Worm (Caenorhabditis elegans): ENCODE measurements around the gene F45E1.4.
A peak's percentile ranks its signal among the peaks of the same experiment; 100 is the strongest.

Gene F45E1.4

ce11 chrX:8027509-8027908 lies 41.7 kb downstream of the F45E1.4 start:
- TF ChIP-seq ceh-28 (tag; optimal IDR thresholded peaks at IDR 0.05) (no peak), nhr-48 (tag; optimal IDR thresholded peaks at IDR 0.05) (no peak)

- TF ChIP-seq ZK337.2 (GFP tag; IDR thresholded peaks at IDR 0.05) (no peak), nhr-6 (tag; optimal IDR thresholded peaks at IDR 0.05) (peak; percentile 77), nhr-102 (tag; optimal IDR thresholded peaks at IDR 0.05) (peak; percentile 26), dmd-6 (GFP tag; IDR thresholded peaks at IDR 0.05) (peak; percentile 52), dmd-9 (GFP tag; IDR thresholded peaks at IDR 0.05) (0 out of 2 replicates have a peak, but pooled peaks have one; percentile 11), hmg-1.1 (GFP tag; IDR thresholded peaks at IDR 0.05) (peak; percentile 78), lin-29 (GFP tag; IDR thresholded peaks at IDR 0.05) (0 out of 2 replicates have a peak, but pooled peaks have one; percentile 18), tra-1 (GFP tag; IDR thresholded peaks at IDR 0.05) (0 out of 2 replicates have a peak, but pooled peaks have one; percentile 61), cey-2 (tag; optimal IDR thresholded peaks at IDR 0.05; ENCODE audit: borderline replicate concordance, insufficient read depth) (no peak), daf-16 (GFP tag; optimal IDR thresholded peaks at IDR 0.05) (no peak), daf-16 (tag; optimal IDR thresholded peaks at IDR 0.05) (peak; percentile 56), zfp-3 (GFP tag; conservative IDR thresholded peaks at IDR 0.05) (0 out of 2 replicates have a peak, but pooled peaks have one; percentile 54), T20F7.1 (GFP tag; optimal IDR thresholded peaks at IDR 0.05) (peak; percentile 44), vab-7 (GFP tag; IDR thresholded peaks at IDR 0.05) (peak; percentile 45; the same call in 1 of the 2 replicates), T26A8.4 (GFP tag; IDR thresholded peaks at IDR 0.05) (0 out of 2 replicates have a peak, but pooled peaks have one; percentile 42), mep-1 (tag; optimal IDR thresholded peaks at IDR 0.05) (peak; percentile 85), mes-2 (tag; optimal IDR thresholded peaks at IDR 0.05; ENCODE audit: poor library complexity, severe bottlenecking) (peak; percentile 65), F44E2.7 (GFP tag; IDR thresholded peaks at IDR 0.05) (no peak), zfp-2 (tag; optimal IDR thresholded peaks at IDR 0.05) (no peak), unc-62 (GFP tag; optimal IDR thresholded peaks at IDR 0.05 in 1 of 2) (peak in 1 of 2 experiments; percentile 32), unc-62 (tag; optimal IDR thresholded peaks at IDR 0.05) (no peak), mdl-1 (tag; optimal IDR thresholded peaks at IDR 0.05) (peak in 1 of 2 experiments; percentile 73), nhr-11 (tag; optimal IDR thresholded peaks at IDR 0.05) (peak; percentile 65), dpl-1 (GFP tag; optimal IDR thresholded peaks at IDR 0.05) (peak; percentile 37), ceh-20 (GFP tag; IDR thresholded peaks at IDR 0.05) (peak; percentile 80), ceh-44 (GFP tag; IDR thresholded peaks at IDR 0.05) (0 out of 2 replicates have a peak, but pooled peaks have one; percentile 42), pha-4 (GFP tag; IDR thresholded peaks at IDR 0.05) (0 out of 2 replicates have a peak, but pooled peaks have one; percentile 19), pha-4 (tag; optimal IDR thresholded peaks at IDR 0.05) (peak; percentile 25), nhr-10 (tag; optimal IDR thresholded peaks at IDR 0.05) (peak; percentile 20), snpc-4 (tag; optimal IDR thresholded peaks at IDR 0.05) (no peak), hif-1 (tag; optimal IDR thresholded peaks at IDR 0.05) (peak in 1 of 2 experiments; percentile 46), rbr-2 (tag; optimal IDR thresholded peaks at IDR 0.05) (peak; percentile 69), spr-3 (GFP tag; optimal IDR thresholded peaks at IDR 0.05) (no peak), mxl-3 (GFP tag; optimal IDR thresholded peaks at IDR 0.05) (peak; percentile 88), hlh-11 (tag; optimal IDR thresholded peaks at IDR 0.05) (peak; percentile 88), nhr-28 (tag; optimal IDR thresholded peaks at IDR 0.05) (peak; percentile 69), dve-1 (tag; optimal IDR thresholded peaks at IDR 0.05; ENCODE audit: insufficient read depth) (peak; percentile 64), nhr-48 (tag; optimal IDR thresholded peaks at IDR 0.05) (peak; percentile 26), nhr-25 (tag; optimal IDR thresholded peaks at IDR 0.05; ENCODE audit: borderline replicate concordance, insufficient read depth) (peak; percentile 61), mdt-29 (GFP tag; IDR thresholded peaks at IDR 0.05) (no peak), lsy-2 (tag; optimal IDR thresholded peaks at IDR 0.05) (peak in 1 of 2 experiments; percentile 73), jun-1 (tag; optimal IDR thresholded peaks at IDR 0.05) (no peak), fos-1 (tag; optimal IDR thresholded peaks at IDR 0.05) (no peak), lin-13 (GFP tag; optimal IDR thresholded peaks at IDR 0.05) (peak; percentile 5), ctbp-1 (GFP tag; IDR thresholded peaks at IDR 0.05) (peak; percentile 57), lin-1 (GFP tag; IDR thresholded peaks at IDR 0.05) (peak; percentile 17; the same call in 1 of the 2 replicates)
These were observed 43.3 kb downstream of the F45E1.4 start, which contains the start of gene C34D10.1 for ce11 chrX:8029080-8029479. Gene C34D10.1 (plus strand): TSS chrX:8029479.
